Worm (Caenorhabditis elegans): ENCODE data around the gene lgc-36.

ce11 chrV:11220936-11221335 is 37.9 kb downstream of the lgc-36 start, which contains the start of gene T19B10.2:
- TF ChIP-seq sox-4 (tag; optimal IDR thresholded peaks at IDR 0.05) (no peak), nhr-11 (tag; optimal IDR thresholded peaks at IDR 0.05) (no peak)
